Worm (Caenorhabditis elegans) whole organism, late embryonic: ENCODE results near the gene chs-2.
A peak's percentile ranks its signal among the peaks of the same experiment; 100 is the strongest.

Experiments used
- C08G9.2 ChIP-seq: sonication (generic microtip); optimal IDR thresholded peaks from 2 replicates; lab custom pipeline; 2016; ENCODE audit warnings: mild to moderate bottlenecking, missing genetic modification characterization, moderate library complexity, missing compliant biosample characterization
- C38D4.7 ChIP-seq: fragments of 200-800 bp; sonication (Bioruptor generic); optimal IDR thresholded peaks from 2 replicates; lab custom pipeline; 2018; ENCODE audit warnings: mild to moderate bottlenecking, missing genetic modification characterization, moderate library complexity, missing compliant biosample characterization
- F13H6.1 ChIP-seq: sonication (generic microtip); optimal IDR thresholded peaks from 2 replicates; lab custom pipeline; 2016; ENCODE audit warnings: missing genetic modification characterization, missing compliant biosample characterization
- K02D7.2 ChIP-seq: sonication (generic microtip); optimal IDR thresholded peaks from 2 replicates; lab custom pipeline; 2017; ENCODE audit warnings: mild to moderate bottlenecking, missing genetic modification characterization, missing compliant biosample characterization
- K09A11.1 ChIP-seq: sonication (generic microtip); optimal IDR thresholded peaks from 2 replicates; lab custom pipeline; 2017; ENCODE audit warnings: antibody characterized with exemption, mild to moderate bottlenecking, missing genetic modification characterization, missing compliant biosample characterization; ENCODE audit not compliant: insufficient read depth
- T23F11.4 ChIP-seq: fragments of 200-800 bp; sonication (Bioruptor generic); optimal IDR thresholded peaks from 2 replicates; lab custom pipeline; 2018; ENCODE audit warnings: mild to moderate bottlenecking, missing genetic modification characterization, missing compliant biosample characterization
- Y22D7AL.16 ChIP-seq: sonication (generic microtip); optimal IDR thresholded peaks from 2 replicates; lab custom pipeline; 2016; ENCODE audit warnings: missing genetic modification characterization, missing compliant biosample characterization
- ahr-1 ChIP-seq: sonication (generic microtip); optimal IDR thresholded peaks from 2 replicates; lab custom pipeline; 2016; ENCODE audit warnings: missing genetic modification characterization, missing compliant biosample characterization
- ceh-18 ChIP-seq: sonication (generic microtip); optimal IDR thresholded peaks from 2 replicates; lab custom pipeline; 2016; ENCODE audit warnings: missing genetic modification characterization, missing compliant biosample characterization
- ceh-19 ChIP-seq: fragments of 200-800 bp; sonication (Bioruptor generic); optimal IDR thresholded peaks from 2 replicates; lab custom pipeline; 2018; ENCODE audit warnings: mild to moderate bottlenecking, missing genetic modification characterization, missing compliant biosample characterization
- ceh-2 ChIP-seq: sonication (generic microtip); optimal IDR thresholded peaks from 2 replicates; lab custom pipeline; 2016; ENCODE audit warnings: missing genotype, missing genetic modification characterization, missing compliant biosample characterization
- ceh-22 ChIP-seq: sonication (generic microtip); optimal IDR thresholded peaks from 2 replicates; lab custom pipeline; 2017; ENCODE audit warnings: missing biosample characterization, missing genetic modification characterization
- ceh-48 ChIP-seq: sonication (generic microtip); optimal IDR thresholded peaks from 2 replicates; lab custom pipeline; 2016; ENCODE audit warnings: missing genetic modification characterization, inconsistent platforms, missing compliant biosample characterization
- ceh-6 ChIP-seq: fragments of 200-800 bp; sonication (Bioruptor generic); optimal IDR thresholded peaks from 2 replicates; lab custom pipeline; 2018; ENCODE audit warnings: mild to moderate bottlenecking, missing genetic modification characterization, missing compliant biosample characterization
- ceh-9 ChIP-seq: sonication (generic microtip); optimal IDR thresholded peaks from 2 replicates; lab custom pipeline; 2016; ENCODE audit warnings: mild to moderate bottlenecking, missing genetic modification characterization, inconsistent platforms, missing compliant biosample characterization
- che-1 ChIP-seq: sonication (generic microtip); optimal IDR thresholded peaks from 2 replicates; lab custom pipeline; 2016; ENCODE audit warnings: mild to moderate bottlenecking, missing genetic modification characterization, missing compliant biosample characterization
- elt-2 ChIP-seq: sonication (generic microtip); optimal IDR thresholded peaks from 2 replicates; lab custom pipeline; 2016; ENCODE audit warnings: missing genetic modification reagents, missing genetic modification characterization, missing compliant biosample characterization
- elt-4 ChIP-seq: sonication (generic microtip); optimal IDR thresholded peaks from 2 replicates; lab custom pipeline; 2016; ENCODE audit warnings: missing genetic modification characterization, missing compliant biosample characterization
- ets-4 ChIP-seq: sonication (generic microtip); optimal IDR thresholded peaks from 2 replicates; lab custom pipeline; 2016; ENCODE audit warnings: missing genetic modification characterization, missing compliant biosample characterization
- eyg-1 ChIP-seq: sonication (generic microtip); optimal IDR thresholded peaks from 2 replicates; lab custom pipeline; 2016; ENCODE audit warnings: missing genotype, missing genetic modification characterization, missing compliant biosample characterization
- fkh-10 ChIP-seq: fragments of 150-350 bp; optimal IDR thresholded peaks from 2 replicates; lab custom pipeline; 2014; ENCODE audit warnings: missing biosample characterization, missing genetic modification reagents, missing genetic modification characterization
- hlh-8 ChIP-seq: sonication (generic microtip); optimal IDR thresholded peaks from 2 replicates; lab custom pipeline; 2016; ENCODE audit warnings: missing genotype, missing genetic modification characterization, missing compliant biosample characterization
- lin-11 ChIP-seq: fragments of 200-800 bp; sonication (Bioruptor generic); optimal IDR thresholded peaks from 2 replicates; lab custom pipeline; 2018; ENCODE audit warnings: mild to moderate bottlenecking, missing genetic modification characterization, missing compliant biosample characterization
- nfya-1 ChIP-seq: sonication (generic microtip); optimal IDR thresholded peaks from 2 replicates; lab custom pipeline; 2017; ENCODE audit warnings: missing genetic modification characterization, mild to moderate bottlenecking, missing compliant biosample characterization, antibody characterized with exemption, moderate library complexity
- npax-4 ChIP-seq: sonication (generic microtip); optimal IDR thresholded peaks from 2 replicates; lab custom pipeline; 2016; ENCODE audit warnings: missing genetic modification characterization, missing compliant biosample characterization
- pag-3 ChIP-seq: sonication (generic microtip); optimal IDR thresholded peaks from 2 replicates; lab custom pipeline; 2016; ENCODE audit warnings: missing compliant biosample characterization, missing genetic modification characterization, borderline replicate concordance
- pat-9 ChIP-seq: fragments of 200-800 bp; sonication (Bioruptor generic); optimal IDR thresholded peaks from 2 replicates; lab custom pipeline; 2018; ENCODE audit warnings: mild to moderate bottlenecking, missing genetic modification characterization, moderate library complexity, missing compliant biosample characterization
- sdc-2 ChIP-seq: sonication (generic microtip); optimal IDR thresholded peaks from 2 replicates; lab custom pipeline; 2016; ENCODE audit warnings: missing genotype, missing genetic modification characterization, missing compliant biosample characterization
- syd-9 ChIP-seq: sonication (generic microtip); optimal IDR thresholded peaks from 2 replicates; lab custom pipeline; 2016; ENCODE audit warnings: mild to moderate bottlenecking, missing genetic modification characterization, moderate library complexity, missing compliant biosample characterization
- tbx-2 ChIP-seq: sonication (generic microtip); optimal IDR thresholded peaks from 2 replicates; lab custom pipeline; 2016; ENCODE audit warnings: missing genetic modification characterization, missing compliant biosample characterization
- tbx-7 ChIP-seq: sonication (generic microtip); optimal IDR thresholded peaks from 2 replicates; lab custom pipeline; 2016; ENCODE audit warnings: missing genotype, missing genetic modification characterization, missing compliant biosample characterization
- ttx-3 ChIP-seq: sonication (generic microtip); optimal IDR thresholded peaks from 2 replicates; lab custom pipeline; 2016; ENCODE audit warnings: missing genetic modification reagents, missing genetic modification characterization, missing compliant biosample characterization
- unc-3 ChIP-seq, 2 experiments: fragments of 200-800 bp in 1 of 2; sonication (Bioruptor generic) in 1 of 2; sonication (generic microtip) in 1 of 2; conservative IDR thresholded peaks in 1 of 2; optimal IDR thresholded peaks in 1 of 2; 2 replicates each; pipeline versions ENCODE4 v1.3.6 to Lab custom; 2016 to 2022; ENCODE audit warnings: missing compliant biosample characterization in 2 of 2, missing genetic modification characterization in 2 of 2, missing genetic modification reagents in 1 of 2
- unc-42 ChIP-seq: sonication (generic microtip); optimal IDR thresholded peaks from 2 replicates; lab custom pipeline; 2016; ENCODE audit warnings: missing genotype, missing genetic modification characterization, missing compliant biosample characterization
- unc-55 ChIP-seq: sonication (generic microtip); optimal IDR thresholded peaks from 2 replicates; lab custom pipeline; 2017; ENCODE audit warnings: missing biosample characterization, missing genetic modification reagents, missing genetic modification characterization
- zip-5 ChIP-seq: sonication (generic microtip); optimal IDR thresholded peaks from 2 replicates; lab custom pipeline; 2016; ENCODE audit warnings: missing genetic modification characterization, missing compliant biosample characterization
- ztf-16 ChIP-seq: sonication (generic microtip); optimal IDR thresholded peaks from 2 replicates; lab custom pipeline; 2017; ENCODE audit warnings: missing genetic modification characterization, missing compliant biosample characterization

The chs-2 gene

DNA sequence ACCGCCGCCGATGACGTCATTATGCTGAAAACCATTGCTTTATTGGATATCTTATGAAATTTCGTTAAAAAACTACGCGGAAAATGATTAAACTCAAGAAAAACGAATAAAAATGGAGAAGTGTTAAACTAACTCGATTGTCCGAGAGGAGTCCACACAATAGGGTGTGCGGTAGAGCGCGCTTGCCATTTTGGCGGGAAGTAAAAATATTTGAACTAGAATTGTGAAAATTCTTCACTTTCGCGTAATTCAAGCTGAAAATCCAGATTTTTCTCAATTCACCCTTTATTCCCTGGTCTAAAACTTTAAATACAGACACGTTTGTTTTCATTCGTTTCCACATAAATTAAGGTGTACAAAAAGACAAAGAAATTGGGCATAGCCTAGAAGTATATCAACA is 19.8 kb downstream of the chs-2 start, which contains the start of gene F48A11.4 (continued):
- TF ChIP-seq Y22D7AL.16 (tag; lab: Kevin White, UChicago) (no peak), ceh-6 (GFP tag; lab: Kevin White, UChicago) (no peak), F13H6.1 (tag; lab: Kevin White, UChicago) (peak; percentile 15), zip-5 (peak; percentile 10), pag-3 (tag; lab: Kevin White, UChicago) (no peak), tbx-7 (tag; lab: Kevin White, UChicago) (no peak), npax-4 (tag; lab: Kevin White, UChicago) (no peak), unc-42 (tag; lab: Kevin White, UChicago) (peak; percentile 75), pat-9 (tag; lab: Kevin White, UChicago) (peak; percentile 12), ceh-22 (tag; lab: Kevin White, UChicago) (no peak), K09A11.1 (tag; lab: Kevin White, UChicago) (peak; percentile 27), hlh-8 (no peak), elt-4 (tag; lab: Kevin White, UChicago) (no peak), C08G9.2 (tag; lab: Kevin White, UChicago) (peak; percentile 33), K02D7.2 (tag; lab: Kevin White, UChicago) (no peak), ahr-1 (no peak), ztf-16 (tag; lab: Kevin White, UChicago) (peak; percentile 49), nfya-1 (tag; lab: Kevin White, UChicago) (peak; percentile 73), fkh-10 (GFP tag; lab: Kevin White, UChicago) (no peak), ceh-2 (tag; lab: Kevin White, UChicago) (no peak), lin-11 (tag; lab: Kevin White, UChicago) (no peak), unc-55 (peak; percentile 54), che-1 (tag; lab: Kevin White, UChicago) (peak; percentile 55), ets-4 (tag; lab: Kevin White, UChicago) (peak; percentile 41), ceh-48 (tag; lab: Kevin White, UChicago) (peak; percentile 37), eyg-1 (no peak), syd-9 (no peak), tbx-2 (tag; lab: Kevin White, UChicago) (peak; percentile 64), ttx-3 (tag; lab: Kevin White, UChicago) (peak; percentile 32), ceh-19 (GFP tag; lab: Kevin White, UChicago) (no peak), ceh-9 (tag; lab: Kevin White, UChicago) (no peak), ceh-18 (tag; lab: Kevin White, UChicago) (peak; percentile 63)
- TF ChIP-seq, all 69 proteins: peak for 27

ce11 chrII:217308-217707 is 20.5 kb downstream of the chs-2 start:
- no peak for TF ChIP-seq sdc-2 (tag; lab: Kevin White, UChicago)
- TF ChIP-seq T23F11.4 (GFP tag; lab: Kevin White, UChicago): no peak
- no peak for TF ChIP-seq zip-5
- TF ChIP-seq nfya-1 (tag; lab: Kevin White, UChicago): no peak
- no peak for TF ChIP-seq unc-3 (GFP tag; conservative IDR thresholded peaks at IDR 0.05; lab: Robert Waterston, UW)
- no peak for TF ChIP-seq unc-3 (tag; optimal IDR thresholded peaks at IDR 0.05; lab: Kevin White, UChicago)

DNA sequence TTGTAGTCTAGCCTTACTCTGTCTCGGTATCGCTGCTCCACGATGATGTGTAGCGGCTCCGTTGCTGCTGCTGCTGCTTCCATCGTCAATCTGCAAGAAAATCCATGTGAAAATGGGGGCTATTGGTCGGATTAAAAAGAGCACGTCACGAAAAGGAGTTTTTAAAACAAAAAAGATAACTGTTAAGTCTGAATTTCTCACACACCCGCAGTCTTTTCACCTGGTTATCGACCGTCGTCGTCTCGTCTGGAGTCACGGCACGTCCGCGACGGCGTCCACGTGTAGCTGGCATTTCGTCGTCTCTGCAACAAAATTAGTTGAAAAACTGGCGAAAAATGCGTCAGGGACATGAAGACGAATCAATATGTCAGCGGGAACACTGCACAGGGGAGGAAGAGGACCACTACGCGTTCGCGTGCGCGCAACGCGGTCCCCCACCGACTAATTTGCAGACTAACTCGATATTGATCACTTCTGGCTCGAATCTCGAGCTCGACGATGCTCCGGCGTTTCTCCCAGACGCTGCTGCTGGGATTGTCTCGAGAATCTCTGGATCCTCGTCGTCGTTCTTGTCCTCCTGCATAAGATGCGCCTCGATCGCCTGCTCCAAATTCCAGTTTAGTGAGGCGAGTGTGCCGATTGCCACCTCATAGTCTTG is 23.2 kb downstream of the chs-2 start:
- TF ChIP-seq ceh-22 (tag; lab: Kevin White, UChicago) (no peak), tbx-2 (tag; lab: Kevin White, UChicago) (no peak), C38D4.7 (GFP tag; lab: Kevin White, UChicago) (no peak), ahr-1 (no peak), npax-4 (tag; lab: Kevin White, UChicago) (no peak), elt-2 (no peak)
- TF ChIP-seq, all 69 proteins: peak for 0
